Worm (Caenorhabditis elegans): ENCODE results near the gene srbc-83.

- no peak for TF ChIP-seq pag-3 (tag; optimal IDR thresholded peaks at IDR 0.05; ENCODE audit: borderline replicate concordance, insufficient read depth)
- TF ChIP-seq blmp-1 (tag; optimal IDR thresholded peaks at IDR 0.05) = no peak
- no peak for TF ChIP-seq efl-1 (optimal IDR thresholded peaks at IDR 0.05)
- TF ChIP-seq efl-1 (GFP tag; optimal IDR thresholded peaks at IDR 0.05 in 1 of 2) = no peak
- no peak for TF ChIP-seq fos-1 (tag; optimal IDR thresholded peaks at IDR 0.05)
- TF ChIP-seq unc-62 (GFP tag; optimal IDR thresholded peaks at IDR 0.05) = no peak
- TF ChIP-seq ceh-82 (tag; optimal IDR thresholded peaks at IDR 0.05) = no peak
- TF ChIP-seq egl-13 (tag; optimal IDR thresholded peaks at IDR 0.05) = no peak
- TF ChIP-seq mdl-1 (tag; optimal IDR thresholded peaks at IDR 0.05) = no peak
- no peak for TF ChIP-seq fkh-10 (GFP tag; optimal IDR thresholded peaks at IDR 0.05)
- no peak for TF ChIP-seq elt-3 (tag; optimal IDR thresholded peaks at IDR 0.05)
- no peak for TF ChIP-seq aly-2 (tag; optimal IDR thresholded peaks at IDR 0.05)
- TF ChIP-seq lsy-2 (tag; optimal IDR thresholded peaks at IDR 0.05) = no peak
Observed at ce11 chrV:16299834-16300233, 2.7 kb downstream of the srbc-83 start.
